Worm (Caenorhabditis elegans) whole organism, L4 larva: ENCODE data around the gene hda-2.

Experiments used
- F49E8.2 ChIP-seq: sonication (generic microtip); optimal IDR thresholded peaks from 2 replicates; lab custom pipeline; 2016; ENCODE audit warnings: missing compliant biosample characterization, mild to moderate bottlenecking, missing genetic modification characterization, borderline replicate concordance
- R02D3.7 ChIP-seq: fragments of 150-350 bp; sonication (generic microtip); optimal IDR thresholded peaks from 3 replicates; lab custom pipeline; 2014; ENCODE audit warnings: missing biosample characterization, missing genetic modification characterization
- Y48G9A.11 ChIP-seq: fragments of 200-800 bp; sonication (Bioruptor generic); IDR thresholded peaks from 2 replicates; pipeline ENCODE4 v1.3.6; 2022; ENCODE audit warnings: missing genetic modification reagents, missing genetic modification characterization, missing compliant biosample characterization
- Y5F2A.4 ChIP-seq: fragments of 200-800 bp; sonication (Bioruptor generic); optimal IDR thresholded peaks from 2 replicates; lab custom pipeline; 2018; ENCODE audit warnings: mild to moderate bottlenecking, missing genetic modification characterization, missing compliant biosample characterization
- aha-1 ChIP-seq: fragments of 150-350 bp; peaks from one replicate; lab custom pipeline; 2014; ENCODE audit warnings: missing biosample characterization, missing genetic modification characterization
- aly-2 ChIP-seq: sonication (generic microtip); optimal IDR thresholded peaks from 2 replicates; lab custom pipeline; 2018; ENCODE audit warnings: missing biosample characterization, missing genetic modification characterization
- arid-1 ChIP-seq: fragments of 200-800 bp; sonication (Bioruptor generic); conservative IDR thresholded peaks from 2 replicates; pipeline ENCODE4 v1.3.6; 2022; ENCODE audit warnings: missing genetic modification reagents, missing genetic modification characterization, missing compliant biosample characterization
- ceh-28 ChIP-seq: fragments of 150-350 bp; optimal IDR thresholded peaks from 2 replicates; lab custom pipeline; 2014; ENCODE audit warnings: missing biosample characterization, missing genetic modification reagents, missing genetic modification characterization
- ceh-62 ChIP-seq: sonication (generic microtip); optimal IDR thresholded peaks from 2 replicates; lab custom pipeline; 2017; ENCODE audit warnings: missing biosample characterization, missing genetic modification characterization
- cey-2 ChIP-seq: sonication (generic microtip); optimal IDR thresholded peaks from 3 replicates; lab custom pipeline; 2017; ENCODE audit warnings: missing genetic modification characterization, mild to moderate bottlenecking, missing compliant biosample characterization, antibody characterized with exemption, borderline replicate concordance; ENCODE audit not compliant: insufficient read depth
- daf-12 ChIP-seq: fragments of 150-350 bp; optimal IDR thresholded peaks from 2 replicates; lab custom pipeline; 2014; ENCODE audit warnings: missing biosample characterization, missing genetic modification reagents, missing genetic modification characterization
- daf-16 ChIP-seq, 3 experiments: sonication (generic microtip); optimal IDR thresholded peaks; 2 replicates each; lab custom pipeline; 2016 to 2017; ENCODE audit warnings: missing genetic modification characterization in 3 of 3, missing genetic modification reagents in 3 of 3, mild to moderate bottlenecking in 2 of 3, missing compliant biosample characterization in 2 of 3, missing biosample characterization in 1 of 3, moderate library complexity in 1 of 3
- dmd-6 ChIP-seq: fragments of 200-800 bp; sonication (Bioruptor generic); IDR thresholded peaks from 2 replicates; pipeline ENCODE4 v1.3.6; 2022; ENCODE audit warnings: missing genetic modification reagents, missing genetic modification characterization, missing compliant biosample characterization
- dmd-8 ChIP-seq: fragments of 200-800 bp; sonication (Bioruptor generic); IDR thresholded peaks from 2 replicates; pipeline ENCODE4 v1.3.6; 2022; ENCODE audit warnings: missing genetic modification characterization, missing compliant biosample characterization
- dpl-1 ChIP-seq: fragments of 150-350 bp; optimal IDR thresholded peaks from 2 replicates; lab custom pipeline; 2014; ENCODE audit warnings: missing biosample characterization, missing genetic modification reagents, missing genetic modification characterization
- fkh-10 ChIP-seq: fragments of 150-350 bp; optimal IDR thresholded peaks from 2 replicates; lab custom pipeline; 2014; ENCODE audit warnings: missing biosample characterization, missing genetic modification reagents, missing genetic modification characterization
- fos-1 ChIP-seq: fragments of 150-350 bp; optimal IDR thresholded peaks from 2 replicates; lab custom pipeline; 2014; ENCODE audit warnings: missing biosample characterization, missing genetic modification characterization
- hlh-30 ChIP-seq: sonication (generic microtip); optimal IDR thresholded peaks from 2 replicates; lab custom pipeline; 2017; ENCODE audit warnings: antibody characterized with exemption, mild to moderate bottlenecking, missing genetic modification characterization, missing compliant biosample characterization; ENCODE audit not compliant: insufficient read depth
- hmg-1.1 ChIP-seq: fragments of 200-800 bp; sonication (Bioruptor generic); IDR thresholded peaks from 2 replicates; pipeline ENCODE4 v1.3.6; 2022; ENCODE audit warnings: missing genetic modification reagents, missing genetic modification characterization, missing compliant biosample characterization
- jun-1 ChIP-seq: fragments of 150-350 bp; optimal IDR thresholded peaks from 2 replicates; lab custom pipeline; 2014; ENCODE audit warnings: missing biosample characterization, missing genetic modification reagents, missing genetic modification characterization
- lin-29 ChIP-seq: fragments of 200-800 bp; sonication (Bioruptor generic); IDR thresholded peaks from 2 replicates; pipeline ENCODE4 v1.3.6; 2022; ENCODE audit warnings: missing genetic modification reagents, missing genetic modification characterization, missing compliant biosample characterization
- lin-38 ChIP-seq: fragments of 200-800 bp; sonication (Bioruptor generic); IDR thresholded peaks from 2 replicates; pipeline ENCODE4 v1.3.6; 2022; ENCODE audit warnings: missing genetic modification reagents, missing genetic modification characterization, missing compliant biosample characterization
- lsy-2 ChIP-seq, 2 experiments: fragments of 150-350 bp in 1 of 2; sonication (generic microtip) in 1 of 2; optimal IDR thresholded peaks; 2 replicates each; lab custom pipeline; 2014 to 2017; ENCODE audit warnings: missing biosample characterization in 2 of 2, missing genetic modification characterization in 2 of 2
- madf-9 ChIP-seq: fragments of 200-800 bp; sonication (Bioruptor generic); conservative IDR thresholded peaks from 2 replicates; pipeline ENCODE4 v1.3.6; 2022; ENCODE audit warnings: missing genetic modification reagents, missing genetic modification characterization, missing compliant biosample characterization
- mdt-29 ChIP-seq: fragments of 200-800 bp; sonication (Bioruptor generic); IDR thresholded peaks from 2 replicates; pipeline ENCODE4 v1.3.6; 2022; ENCODE audit warnings: missing genetic modification reagents, missing genetic modification characterization, missing compliant biosample characterization
- mes-2 ChIP-seq: sonication (generic microtip); optimal IDR thresholded peaks from 2 replicates; lab custom pipeline; 2016; ENCODE audit warnings: missing genotype, mild to moderate bottlenecking, missing genetic modification characterization, missing compliant biosample characterization; ENCODE audit not compliant: poor library complexity, severe bottlenecking
- nhr-102 ChIP-seq: sonication (generic microtip); optimal IDR thresholded peaks from 2 replicates; lab custom pipeline; 2016; ENCODE audit warnings: mild to moderate bottlenecking, missing genetic modification characterization, moderate library complexity, missing compliant biosample characterization
- nhr-111 ChIP-seq: fragments of 200-800 bp; sonication (Bioruptor generic); optimal IDR thresholded peaks from 2 replicates; lab custom pipeline; 2018; ENCODE audit warnings: mild to moderate bottlenecking, missing genetic modification characterization, missing compliant biosample characterization
- nhr-25 ChIP-seq: sonication (generic microtip); optimal IDR thresholded peaks from 2 replicates; lab custom pipeline; 2017; ENCODE audit warnings: missing genetic modification characterization, mild to moderate bottlenecking, missing compliant biosample characterization, antibody characterized with exemption, moderate library complexity, borderline replicate concordance; ENCODE audit not compliant: insufficient read depth
- nhr-28 ChIP-seq: fragments of 150-350 bp; optimal IDR thresholded peaks from 2 replicates; lab custom pipeline; 2014; ENCODE audit warnings: missing biosample characterization, missing genetic modification characterization
- nhr-42 ChIP-seq: fragments of 200-800 bp; sonication (Bioruptor generic); IDR thresholded peaks from 2 replicates; pipeline ENCODE4 v1.3.6; 2022; ENCODE audit warnings: missing genetic modification characterization, missing compliant biosample characterization
- nhr-76 ChIP-seq: fragments of 150-350 bp; optimal IDR thresholded peaks from 2 replicates; lab custom pipeline; 2014; ENCODE audit warnings: missing biosample characterization, missing genetic modification characterization
- pqm-1 ChIP-seq: sonication (generic microtip); optimal IDR thresholded peaks from 2 replicates; lab custom pipeline; 2017; ENCODE audit warnings: missing biosample characterization, missing genetic modification characterization
- rbr-2 ChIP-seq: sonication (generic microtip); optimal IDR thresholded peaks from 2 replicates; lab custom pipeline; 2016; ENCODE audit warnings: missing genotype, missing genetic modification characterization, missing compliant biosample characterization
- sdz-12 ChIP-seq: fragments of 200-800 bp; sonication (Bioruptor generic); optimal IDR thresholded peaks from 2 replicates; lab custom pipeline; 2018; ENCODE audit warnings: mild to moderate bottlenecking, missing genetic modification characterization, missing compliant biosample characterization
- set-16 ChIP-seq: fragments of 200-800 bp; sonication (Bioruptor generic); IDR thresholded peaks from 2 replicates; pipeline ENCODE4 v1.3.6; 2022; ENCODE audit warnings: missing genetic modification reagents, missing genetic modification characterization, missing compliant biosample characterization
- skn-1 ChIP-seq: fragments of 150-350 bp; optimal IDR thresholded peaks from 2 replicates; lab custom pipeline; 2014; ENCODE audit warnings: missing biosample characterization, missing genetic modification characterization
- snpc-4 ChIP-seq: fragments of 150-350 bp; optimal IDR thresholded peaks from 2 replicates; lab custom pipeline; 2014; ENCODE audit warnings: missing biosample characterization, missing genetic modification characterization
- tra-1 ChIP-seq: fragments of 200-800 bp; sonication (Bioruptor generic); IDR thresholded peaks from 2 replicates; pipeline ENCODE4 v1.3.6; 2022; ENCODE audit warnings: missing genetic modification reagents, missing genetic modification characterization, missing compliant biosample characterization
- unc-62 ChIP-seq, 3 experiments: fragments of 150-350 bp in 1 of 3; sonication (generic microtip); optimal IDR thresholded peaks in 2 of 3; peaks in 1 of 3; 1 replicate in 1 of 3; 2 replicates in 2 of 3; lab custom pipeline; 2014 to 2017; ENCODE audit warnings: missing biosample characterization in 3 of 3, missing genetic modification characterization in 3 of 3, missing genetic modification reagents in 3 of 3, missing genotype in 1 of 3
- vab-7 ChIP-seq: fragments of 200-800 bp; sonication (Bioruptor generic); IDR thresholded peaks from 2 replicates; pipeline ENCODE4 v1.3.6; 2022; ENCODE audit warnings: missing genetic modification reagents, missing genetic modification characterization, missing compliant biosample characterization
- zip-11 ChIP-seq: fragments of 200-800 bp; sonication (Bioruptor generic); IDR thresholded peaks from 2 replicates; pipeline ENCODE4 v1.3.6; 2022; ENCODE audit warnings: missing genetic modification characterization, missing compliant biosample characterization
- ztf-7 ChIP-seq: fragments of 150-350 bp; optimal IDR thresholded peaks from 2 replicates; lab custom pipeline; 2014; ENCODE audit warnings: missing biosample characterization, missing genetic modification characterization

hda-2 gene

ce11 chrII:8006962-8007361 lies 15.4 kb downstream of the hda-2 start:
- TF ChIP-seq aha-1 (tag; lab: Kevin White, UChicago) (peak; percentile 97), dmd-6 (GFP tag; lab: Robert Waterston, UW) (peak; percentile 49; the same call in 1 of the 2 replicates), vab-7 (GFP tag; lab: Robert Waterston, UW) (no peak)

- TF ChIP-seq dmd-6 (GFP tag; lab: Robert Waterston, UW) (peak; percentile 35; the same call in 1 of the 2 replicates), hlh-30 (tag; lab: Kevin White, UChicago) (peak; percentile 19), nhr-28 (tag; lab: Kevin White, UChicago) (peak; percentile 50), nhr-102 (tag; lab: Kevin White, UChicago) (no peak), pqm-1 (tag; lab: Kevin White, UChicago) (peak; percentile 32), snpc-4 (no peak), fkh-10 (GFP tag; lab: Kevin White, UChicago) (no peak), lsy-2 (tag; optimal IDR thresholded peaks at IDR 0.05; lab: Kevin White, UChicago) (no peak), lin-38 (GFP tag; lab: Robert Waterston, UW) (no peak)
Measured at ce11 chrII:8004752-8005151, 17.6 kb downstream of the hda-2 start.

DNA sequence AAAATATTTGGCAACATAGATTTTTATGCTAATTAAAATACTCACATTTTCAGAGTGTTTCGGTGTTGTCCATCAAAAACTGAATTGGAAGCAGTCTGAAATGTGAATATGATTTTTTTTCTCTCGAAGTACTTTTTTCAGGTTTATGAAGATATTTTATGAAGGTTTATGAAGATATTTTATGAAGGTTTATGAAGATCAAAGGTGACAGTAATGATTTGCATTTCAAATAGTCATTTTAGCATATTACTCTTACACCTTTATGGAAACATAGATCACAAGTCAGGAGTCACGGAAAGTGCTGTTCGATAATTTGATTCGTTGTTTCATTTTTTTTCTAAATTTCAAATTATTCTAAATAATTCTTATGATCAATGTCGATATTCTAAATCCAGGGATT lies 18.2 kb downstream of the hda-2 start, which contains the start of gene pgp-11:
Gene pgp-11, minus strand, starts transcription at position 101 of the 400 bp plus-strand sequence.
- TF ChIP-seq lin-29 (GFP tag; lab: Robert Waterston, UW) (no peak), aha-1 (tag; lab: Kevin White, UChicago) (peak; percentile 23)

DNA sequence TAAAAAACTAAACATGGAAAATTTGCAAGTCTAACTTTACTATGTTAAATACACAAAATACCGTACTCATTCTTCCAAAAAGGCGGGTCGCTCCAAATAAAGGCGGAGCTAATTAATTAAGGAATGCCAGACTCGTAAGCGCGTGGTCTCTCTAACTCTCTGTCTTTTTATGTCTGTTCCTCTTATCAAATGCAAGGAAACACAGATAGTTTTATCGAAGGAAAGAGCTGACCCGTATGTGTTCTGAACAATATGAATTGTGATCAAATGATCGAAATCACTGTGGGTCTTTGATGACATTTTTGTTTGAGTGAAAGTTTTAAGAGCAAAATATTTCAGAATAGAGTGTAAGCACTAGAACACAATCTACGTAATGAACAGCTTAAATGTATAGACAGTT lies 20.9 kb downstream of the hda-2 start:
- TF ChIP-seq jun-1 (tag; lab: Kevin White, UChicago) (no peak), tra-1 (GFP tag; lab: Robert Waterston, UW) (0 out of 2 replicates have a peak, but pooled peaks have one; percentile 33), hlh-30 (tag; lab: Kevin White, UChicago) (peak; percentile 66), nhr-42 (no peak), unc-62 (GFP tag; optimal IDR thresholded peaks at IDR 0.05 in 1 of 2; lab: Kevin White, UChicago) (no peak), unc-62 (tag; optimal IDR thresholded peaks at IDR 0.05; lab: Kevin White, UChicago) (no peak), nhr-76 (tag; lab: Kevin White, UChicago) (no peak), arid-1 (no peak), nhr-25 (tag; lab: Kevin White, UChicago) (no peak), dmd-8 (GFP tag; lab: Robert Waterston, UW) (no peak), ceh-62 (no peak), R02D3.7 (tag; lab: Kevin White, UChicago) (no peak), Y48G9A.11 (GFP tag; lab: Robert Waterston, UW) (no peak), ztf-7 (tag; lab: Kevin White, UChicago) (no peak), hmg-1.1 (GFP tag; lab: Robert Waterston, UW) (no peak), ceh-28 (tag; lab: Kevin White, UChicago) (no peak), dpl-1 (no peak), vab-7 (GFP tag; lab: Robert Waterston, UW) (no peak), F49E8.2 (no peak), nhr-111 (GFP tag; lab: Kevin White, UChicago) (no peak), rbr-2 (no peak), sdz-12 (no peak), aly-2 (tag; lab: Kevin White, UChicago) (no peak), Y5F2A.4 (GFP tag; lab: Kevin White, UChicago) (no peak), lin-29 (GFP tag; lab: Robert Waterston, UW) (no peak), mes-2 (tag; lab: Kevin White, UChicago) (no peak), daf-16 (GFP tag; optimal IDR thresholded peaks at IDR 0.05; lab: Kevin White, UChicago) (no peak), daf-16 (tag; optimal IDR thresholded peaks at IDR 0.05; lab: Kevin White, UChicago) (peak; percentile 43), nhr-28 (tag; lab: Kevin White, UChicago) (peak; percentile 48), madf-9 (GFP tag; lab: Robert Waterston, UW) (no peak), zip-11 (GFP tag; lab: Robert Waterston, UW) (no peak), mdt-29 (GFP tag; lab: Robert Waterston, UW) (no peak), lsy-2 (tag; optimal IDR thresholded peaks at IDR 0.05; lab: Kevin White, UChicago) (no peak), set-16 (GFP tag; lab: Robert Waterston, UW) (no peak), cey-2 (tag; lab: Kevin White, UChicago) (no peak), pqm-1 (tag; lab: Kevin White, UChicago) (peak; percentile 68), skn-1 (tag; lab: Kevin White, UChicago) (no peak), fos-1 (tag; lab: Kevin White, UChicago) (no peak), daf-12 (tag; lab: Kevin White, UChicago) (no peak)
